Fruit fly (Drosophila melanogaster) whole organism, embryonic: ENCODE results near the gene CG13917.
A peak's percentile ranks its signal among the peaks of the same experiment; 100 is the strongest.

Experiments
- Adf1 ChIP-seq: fragments of 200-800 bp; sonication (Bioruptor generic); IDR thresholded peaks from 2 replicates; pipeline ENCODE4 v1.3.6; 2022; ENCODE audit warnings: missing biosample characterization, missing genetic modification characterization
- Awh ChIP-seq: fragments of 200-800 bp; sonication (Bioruptor generic); IDR thresholded peaks from 2 replicates; pipeline ENCODE4, ENCODE4 v1.3.6; 2022; ENCODE audit warnings: missing biosample characterization, missing genetic modification characterization
- CG12744 ChIP-seq: fragments of 200-800 bp; sonication (Bioruptor generic); optimal IDR thresholded peaks from 2 replicates; lab custom pipeline; 2016; ENCODE audit warnings: missing biosample characterization, missing genetic modification characterization
- CG15269 ChIP-seq: fragments of 200-800 bp; sonication (Bioruptor generic); optimal IDR thresholded peaks from 2 replicates; lab custom pipeline; 2018; ENCODE audit warnings: missing biosample characterization, mild to moderate bottlenecking, missing genetic modification characterization, moderate library complexity
- CG1529 ChIP-seq: fragments of 200-800 bp; sonication (Bioruptor generic); optimal IDR thresholded peaks from 3 replicates; lab custom pipeline; 2018; ENCODE audit warnings: missing biosample characterization, missing genetic modification characterization
- CG15479 ChIP-seq: fragments of 200-800 bp; sonication (Bioruptor generic); optimal IDR thresholded peaks from 3 replicates; lab custom pipeline; 2019; ENCODE audit warnings: missing biosample characterization, mild to moderate bottlenecking, missing genetic modification characterization, moderate library complexity
- CG15514 ChIP-seq: fragments of 200-800 bp; sonication (Bioruptor generic); optimal IDR thresholded peaks from 3 replicates; lab custom pipeline; 2017; ENCODE audit warnings: missing biosample characterization, missing genetic modification characterization, mild to moderate bottlenecking, moderate library complexity, missing genetic modification reagents
- CG1602 ChIP-seq: fragments of 200-800 bp; sonication (Bioruptor generic); optimal IDR thresholded peaks from 3 replicates; lab custom pipeline; 2016; ENCODE audit warnings: missing biosample characterization, missing genetic modification characterization
- CG1792 ChIP-seq: fragments of 200-800 bp; sonication (Bioruptor generic); optimal IDR thresholded peaks from 2 replicates; lab custom pipeline; 2016; ENCODE audit warnings: missing biosample characterization, missing genetic modification characterization
- CG18476 ChIP-seq: fragments of 200-800 bp; sonication (Bioruptor generic); optimal IDR thresholded peaks from 2 replicates; lab custom pipeline; 2016; ENCODE audit warnings: missing biosample characterization, mild to moderate bottlenecking, missing genetic modification characterization
- CG18599 ChIP-seq: fragments of 200-800 bp; sonication (Bioruptor generic); optimal IDR thresholded peaks from 3 replicates; lab custom pipeline; 2017; ENCODE audit warnings: missing biosample characterization, missing genetic modification characterization, mild to moderate bottlenecking, moderate library complexity, missing genetic modification reagents
- CG2116 ChIP-seq: fragments of 200-800 bp; sonication (Bioruptor generic); optimal IDR thresholded peaks from 3 replicates; lab custom pipeline; 2018; ENCODE audit warnings: missing biosample characterization, mild to moderate bottlenecking, missing genetic modification characterization
- CG33213 ChIP-seq: fragments of 200-800 bp; sonication (Bioruptor generic); optimal IDR thresholded peaks from 3 replicates; lab custom pipeline; 2016; ENCODE audit warnings: missing biosample characterization, missing genetic modification characterization
- CG33557 ChIP-seq: fragments of 200-800 bp; sonication (Bioruptor generic); optimal IDR thresholded peaks from 2 replicates; lab custom pipeline; 2019; ENCODE audit warnings: missing biosample characterization, mild to moderate bottlenecking, missing genetic modification characterization, moderate library complexity
- CG3407 ChIP-seq: fragments of 200-800 bp; sonication (Bioruptor generic); optimal IDR thresholded peaks from 2 replicates; lab custom pipeline; 2018; ENCODE audit warnings: missing biosample characterization, mild to moderate bottlenecking, missing genetic modification characterization
- CG3838 ChIP-seq: fragments of 200-800 bp; sonication (Bioruptor generic); optimal IDR thresholded peaks from 3 replicates; lab custom pipeline; 2016; ENCODE audit warnings: missing biosample characterization, missing genetic modification characterization
- CG6254 ChIP-seq: fragments of 200-800 bp; sonication (Bioruptor generic); optimal IDR thresholded peaks from 3 replicates; lab custom pipeline; 2017; ENCODE audit warnings: mild to moderate bottlenecking, missing biosample characterization, missing genetic modification reagents, missing genetic modification characterization
- CG6813 ChIP-seq: fragments of 200-800 bp; sonication (Bioruptor generic); optimal IDR thresholded peaks from 2 replicates; lab custom pipeline; 2017; ENCODE audit warnings: missing biosample characterization, missing genetic modification characterization, mild to moderate bottlenecking, moderate library complexity, missing genetic modification reagents
- CG8281 ChIP-seq: fragments of 200-800 bp; sonication (Bioruptor generic); optimal IDR thresholded peaks from 2 replicates; lab custom pipeline; 2018; ENCODE audit warnings: missing biosample characterization, mild to moderate bottlenecking, missing genetic modification characterization, moderate library complexity
- CG8478 ChIP-seq: fragments of >200 bp; optimal IDR thresholded peaks from 2 replicates; lab custom pipeline; 2018
- CG8765 ChIP-seq: fragments of 200-800 bp; sonication (Bioruptor generic); IDR thresholded peaks from 2 replicates; pipeline ENCODE4 v1.3.6; 2022; ENCODE audit warnings: missing biosample characterization, missing genetic modification characterization
- CG9876 ChIP-seq: fragments of 200-800 bp; sonication (Bioruptor generic); optimal IDR thresholded peaks from 2 replicates; lab custom pipeline; 2016; ENCODE audit warnings: missing biosample characterization, missing genetic modification characterization
- Eip74EF ChIP-seq, 2 experiments: fragments of 200-800 bp in 1 of 2; fragments of >200 bp in 1 of 2; sonication (Bioruptor generic) in 1 of 2; optimal IDR thresholded peaks; 2 replicates each; lab custom pipeline; 2017 to 2019; ENCODE audit warnings: missing biosample characterization in 2 of 2, missing genetic modification characterization in 2 of 2, mild to moderate bottlenecking in 1 of 2, moderate library complexity in 1 of 2
- Jarid2 ChIP-seq: fragments of 200-800 bp; sonication (Bioruptor generic); optimal IDR thresholded peaks from 3 replicates; lab custom pipeline; 2017; ENCODE audit warnings: mild to moderate bottlenecking, missing biosample characterization, missing genetic modification reagents, missing genetic modification characterization
- Max ChIP-seq: fragments of 200-800 bp; sonication (Bioruptor generic); optimal IDR thresholded peaks from 2 replicates; lab custom pipeline; 2016; ENCODE audit warnings: missing biosample characterization, mild to moderate bottlenecking, missing genetic modification characterization
- Meics ChIP-seq: fragments of 200-800 bp; sonication (Bioruptor generic); optimal IDR thresholded peaks from 2 replicates; lab custom pipeline; 2017; ENCODE audit warnings: missing biosample characterization, mild to moderate bottlenecking, missing genetic modification characterization
- NFAT ChIP-seq: fragments of 200-800 bp; sonication (Bioruptor generic); IDR thresholded peaks from 2 replicates; pipeline ENCODE4 v1.3.6; 2022; ENCODE audit warnings: missing biosample characterization, missing genetic modification characterization
- Neu2 ChIP-seq: fragments of 200-800 bp; sonication (Bioruptor generic); optimal IDR thresholded peaks from 3 replicates; lab custom pipeline; 2016; ENCODE audit warnings: missing biosample characterization, missing genetic modification characterization, borderline replicate concordance
- Rx ChIP-seq: fragments of 200-800 bp; sonication (Bioruptor generic); IDR thresholded peaks from 2 replicates; pipeline ENCODE4 v1.3.6; 2022; ENCODE audit warnings: missing biosample characterization, missing genetic modification characterization
- Stat92E ChIP-seq, 3 experiments: fragments of >200 bp in 2 of 3; fragments of 200-800 bp in 1 of 3; sonication (Bioruptor generic) in 1 of 3; optimal IDR thresholded peaks; 2 replicates each; lab custom pipeline; 2017 to 2019; ENCODE audit warnings: missing biosample characterization in 3 of 3, missing genetic modification characterization in 3 of 3, mild to moderate bottlenecking in 1 of 3, moderate library complexity in 1 of 3
- Trl ChIP-seq, 3 experiments: fragments of >200 bp in 2 of 3; fragments of 200-800 bp in 1 of 3; sonication (Bioruptor generic) in 1 of 3; optimal IDR thresholded peaks; 2 replicates in 1 of 3; 3 replicates in 2 of 3; lab custom pipeline; 2016 to 2017; ENCODE audit warnings: missing biosample characterization in 1 of 3, missing genetic modification characterization in 1 of 3
- cg ChIP-seq: fragments of 200-800 bp; sonication (Bioruptor generic); optimal IDR thresholded peaks from 3 replicates; lab custom pipeline; 2019; ENCODE audit warnings: missing biosample characterization, mild to moderate bottlenecking, missing genetic modification characterization, moderate library complexity
- chif ChIP-seq, 2 experiments: fragments of 200-800 bp; sonication (Bioruptor generic); optimal IDR thresholded peaks; 3 replicates each; lab custom pipeline; 2016; ENCODE audit warnings: missing biosample characterization in 2 of 2, missing genetic modification characterization in 2 of 2
- disco-r ChIP-seq: fragments of 200-800 bp; sonication (Bioruptor generic); optimal IDR thresholded peaks from 2 replicates; lab custom pipeline; 2016; ENCODE audit warnings: missing biosample characterization, missing genetic modification characterization
- exex ChIP-seq: fragments of 200-800 bp; sonication (Bioruptor generic); optimal IDR thresholded peaks from 4 replicates; lab custom pipeline; 2018; ENCODE audit warnings: missing biosample characterization, mild to moderate bottlenecking, missing genetic modification characterization, moderate library complexity
- gcm ChIP-seq: fragments of 200-800 bp; sonication (Bioruptor generic); optimal IDR thresholded peaks from 2 replicates; lab custom pipeline; 2019; ENCODE audit warnings: missing biosample characterization, mild to moderate bottlenecking, missing genetic modification characterization, moderate library complexity
- kay ChIP-seq: fragments of 200-800 bp; sonication (Bioruptor generic); optimal IDR thresholded peaks from 2 replicates; lab custom pipeline; 2016; ENCODE audit warnings: missing biosample characterization, missing genetic modification characterization
- lab ChIP-seq: fragments of 200-800 bp; sonication (Bioruptor generic); optimal IDR thresholded peaks from 3 replicates; lab custom pipeline; 2017; ENCODE audit warnings: missing biosample characterization, missing genetic modification characterization, mild to moderate bottlenecking, moderate library complexity, missing genetic modification reagents
- nom ChIP-seq: fragments of 200-800 bp; sonication (Bioruptor generic); optimal IDR thresholded peaks from 2 replicates; lab custom pipeline; 2017; ENCODE audit warnings: missing biosample characterization, missing genetic modification characterization, mild to moderate bottlenecking, moderate library complexity, missing genetic modification reagents
- onecut ChIP-seq: fragments of 200-800 bp; sonication (Bioruptor generic); IDR thresholded peaks from 2 replicates; pipeline ENCODE4 v1.3.6; 2022; ENCODE audit warnings: missing biosample characterization, missing genetic modification characterization
- otp ChIP-seq: fragments of 200-800 bp; sonication (Bioruptor generic); IDR thresholded peaks from 3 replicates; pipeline ENCODE4, ENCODE4 v1.3.6; 2022; ENCODE audit warnings: missing biosample characterization, missing genetic modification characterization
- phol ChIP-seq: fragments of 200-800 bp; sonication (Bioruptor generic); optimal IDR thresholded peaks from 3 replicates; lab custom pipeline; 2018; ENCODE audit warnings: missing biosample characterization, mild to moderate bottlenecking, missing genetic modification characterization, moderate library complexity
- prd ChIP-seq, 3 experiments: fragments of >200 bp in 2 of 3; fragments of 200-800 bp in 1 of 3; sonication (Bioruptor generic) in 1 of 3; optimal IDR thresholded peaks in 2 of 3; IDR thresholded peaks in 1 of 3; 2 replicates in 2 of 3; 3 replicates in 1 of 3; pipeline versions ENCODE4 v1.3.6 to Lab custom; 2017 to 2022; ENCODE audit warnings: missing biosample characterization in 1 of 3, missing genetic modification characterization in 1 of 3
- schlank ChIP-seq: fragments of 200-800 bp; sonication (Bioruptor generic); optimal IDR thresholded peaks from 2 replicates; lab custom pipeline; 2018; ENCODE audit warnings: missing biosample characterization, mild to moderate bottlenecking, missing genetic modification characterization
- ssp ChIP-seq: fragments of 200-800 bp; sonication (Bioruptor generic); IDR thresholded peaks from 2 replicates; pipeline ENCODE4 v1.3.6; 2022; ENCODE audit warnings: missing biosample characterization, missing genetic modification characterization
- tup ChIP-seq: fragments of 200-800 bp; sonication (Bioruptor generic); optimal IDR thresholded peaks from 2 replicates; lab custom pipeline; 2016; ENCODE audit warnings: missing biosample characterization, mild to moderate bottlenecking, missing genetic modification characterization, moderate library complexity
- vfl ChIP-seq: fragments of 200-800 bp; sonication (Bioruptor generic); optimal IDR thresholded peaks from 2 replicates; lab custom pipeline; 2016; ENCODE audit warnings: missing biosample characterization, missing genetic modification characterization

The CG13917 gene

dm6 chr3L:1591692-1592371 is 15.3 kb downstream of the CG13917 start (continued):
- TF ChIP-seq gcm (GFP tag; lab: Kevin White, UChicago) (no peak), CG3407 (GFP tag; lab: Kevin White, UChicago) (peak; percentile 30), CG3838 (GFP tag; lab: Kevin White, UChicago) (peak; percentile 10), otp (GFP tag; lab: Robert Waterston, UW) (0 out of 3 replicates have a peak, but pooled peaks have one; percentile 9), CG8478 (lab: Kevin White, UChicago) (no peak), kay (GFP tag; lab: Kevin White, UChicago) (peak; percentile 30), CG6254 (GFP tag; lab: Kevin White, UChicago) (no peak), NFAT (0 out of 2 replicates have a peak, but pooled peaks have one; percentile 41), CG1792 (GFP tag; lab: Kevin White, UChicago) (peak; percentile 78), Stat92E (GFP tag; optimal IDR thresholded peaks at IDR 0.05; lab: Kevin White, UChicago) (no peak), Adf1 (GFP tag; lab: Robert Waterston, UW) (peak; percentile 64; the same call in 1 of the 2 replicates), Max (GFP tag; lab: Kevin White, UChicago) (peak; percentile 62), Trl (optimal IDR thresholded peaks at IDR 0.05; lab: Kevin White, UChicago) (no peak), Trl (GFP tag; optimal IDR thresholded peaks at IDR 0.05; lab: Kevin White, UChicago) (peak; percentile 73), CG18599 (GFP tag; lab: Kevin White, UChicago) (peak; percentile 96), CG2116 (GFP tag; lab: Kevin White, UChicago) (peak; percentile 32), CG6813 (GFP tag; lab: Kevin White, UChicago) (peak; percentile 95), cg (no peak), CG18476 (GFP tag; lab: Kevin White, UChicago) (peak; percentile 60), Awh (GFP tag; lab: Robert Waterston, UW) (peak; percentile 61; the same call in 1 of the 2 replicates), CG8765 (GFP tag; lab: Robert Waterston, UW) (no peak), CG12744 (GFP tag; lab: Kevin White, UChicago) (peak; percentile 71), disco-r (GFP tag; lab: Kevin White, UChicago) (no peak), CG15269 (tag; lab: Kevin White, UChicago) (peak; percentile 67), Neu2 (GFP tag; lab: Kevin White, UChicago) (no peak), vfl (GFP tag; lab: Kevin White, UChicago) (peak; percentile 14), CG8281 (tag; lab: Kevin White, UChicago) (peak; percentile 46), Jarid2 (GFP tag; lab: Kevin White, UChicago) (peak; percentile 69), CG15514 (GFP tag; lab: Kevin White, UChicago) (peak; percentile 92), ssp (no peak), tup (peak; percentile 59), Meics (peak; percentile 90), CG1529 (peak; percentile 6), prd (optimal IDR thresholded peaks at IDR 0.05; lab: Kevin White, UChicago) (no peak), prd (GFP tag; IDR thresholded peaks at IDR 0.05; lab: Robert Waterston, UW) (no peak), CG33557 (GFP tag; lab: Kevin White, UChicago) (no peak), CG1602 (no peak), exex (tag; lab: Kevin White, UChicago) (peak; percentile 63), onecut (GFP tag; lab: Robert Waterston, UW) (peak; percentile 66), Eip74EF (GFP tag; optimal IDR thresholded peaks at IDR 0.05; lab: Kevin White, UChicago) (peak in 1 of 2 experiments; percentile 46), CG15479 (GFP tag; lab: Kevin White, UChicago) (no peak), schlank (tag; lab: Kevin White, UChicago) (peak; percentile 93), Rx (no peak), lab (peak; percentile 97), CG33213 (GFP tag; lab: Kevin White, UChicago) (peak; percentile 63), nom (peak; percentile 85), chif (GFP tag; optimal IDR thresholded peaks at IDR 0.05; lab: Kevin White, UChicago) (peak in 1 of 2 experiments; percentile 43), phol (no peak), CG9876 (peak; percentile 3)
